Worm (Caenorhabditis elegans): ENCODE results near the gene ZK381.8.

Gene ZK381.8

DNA sequence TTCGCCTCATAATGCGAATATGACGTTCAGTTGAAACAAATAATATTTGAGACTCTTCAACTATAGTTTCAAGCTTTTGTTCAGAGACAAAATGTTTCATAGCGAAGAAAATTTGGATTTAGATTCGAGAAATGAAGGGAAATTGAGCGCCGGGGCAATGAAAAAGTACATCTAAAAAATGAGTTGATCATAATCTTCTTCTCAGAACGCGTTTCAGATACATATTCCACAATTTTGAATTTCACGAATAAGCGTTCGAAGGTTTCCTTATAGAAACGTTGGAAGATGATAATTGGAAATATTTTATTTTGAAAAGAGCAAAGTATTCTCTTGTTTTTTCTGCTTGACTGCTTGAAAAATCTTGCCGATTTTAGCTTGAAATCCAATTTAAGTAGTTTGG is at the start of gene ZK381.8:
Gene ZK381.8 (minus strand): TSS at position 101 of the 400 bp plus-strand sequence.
- TF ChIP-seq unc-62 (GFP tag; optimal IDR thresholded peaks at IDR 0.05): no peak

DNA sequence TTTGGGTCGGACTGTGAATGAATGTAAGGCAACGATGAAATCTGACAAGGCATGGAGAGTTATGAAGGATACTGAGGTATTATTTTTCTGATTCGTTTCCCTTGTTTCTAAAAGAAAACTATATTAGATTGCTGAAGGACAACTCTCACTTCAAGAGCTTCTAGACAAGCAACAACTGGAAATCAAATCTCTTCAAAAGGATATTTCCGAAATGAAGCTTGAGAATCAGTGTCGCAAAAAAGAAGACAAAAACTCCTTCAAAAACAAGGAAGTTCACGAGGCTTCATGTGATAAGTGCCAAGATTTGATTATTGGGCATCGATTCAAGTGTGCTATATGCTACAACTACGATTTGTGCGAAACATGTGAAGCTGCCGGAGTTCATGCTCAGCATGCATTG is 48.5 kb upstream of the ZK381.8 start:
- no peak for TF ChIP-seq unc-62 (GFP tag; optimal IDR thresholded peaks at IDR 0.05)

DNA sequence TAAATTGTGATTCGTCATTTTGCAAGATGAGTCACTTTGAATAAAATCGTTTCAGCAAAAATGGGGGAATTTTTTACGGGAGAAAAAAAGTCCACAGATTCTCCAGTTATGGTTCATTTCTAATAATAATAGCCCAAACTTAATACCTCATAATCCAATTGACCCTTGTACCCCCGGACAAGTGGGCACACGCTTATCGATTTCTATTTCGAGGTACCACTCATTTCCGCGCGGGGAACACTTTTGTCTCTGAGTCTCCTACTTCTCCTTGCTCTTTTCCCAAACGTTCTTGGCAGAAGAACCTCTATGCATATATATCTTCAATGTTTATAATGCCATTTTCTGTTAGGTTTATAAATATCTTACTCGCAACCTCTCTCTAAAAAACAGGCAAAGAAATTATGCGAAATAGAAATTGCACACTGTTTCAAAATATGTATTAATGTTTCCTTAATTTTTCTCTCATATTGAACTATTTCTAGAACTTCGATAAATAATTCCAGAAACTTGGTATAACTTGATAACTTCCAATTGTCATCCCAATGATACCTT is 47.0 kb upstream of the ZK381.8 start, which contains the start of gene gldi-4:
Gene gldi-4 (plus strand): TSS at position 502 of the 552 bp plus-strand sequence.
- TF ChIP-seq unc-62 (GFP tag; optimal IDR thresholded peaks at IDR 0.05): no peak

DNA sequence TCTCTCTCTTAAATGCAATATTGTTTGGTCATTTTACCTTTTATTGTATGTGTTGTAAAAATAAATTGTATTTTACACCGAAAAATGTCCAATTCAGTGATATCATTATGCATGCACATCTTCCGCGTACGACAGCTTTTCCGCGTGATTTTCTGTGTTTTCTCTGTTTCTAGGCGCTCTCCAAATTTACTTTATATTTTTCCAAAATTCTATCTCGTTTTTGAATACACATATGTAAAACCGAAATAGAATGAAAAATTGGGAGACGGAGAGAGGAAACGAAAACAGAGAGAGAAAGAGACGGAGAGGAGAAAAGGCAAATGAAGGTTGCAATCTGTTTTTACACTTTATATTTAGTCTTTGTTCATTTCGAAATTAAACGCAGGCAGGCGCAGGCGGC is 46.3 kb upstream of the ZK381.8 start:
- no peak for TF ChIP-seq unc-62 (GFP tag; optimal IDR thresholded peaks at IDR 0.05)

DNA sequence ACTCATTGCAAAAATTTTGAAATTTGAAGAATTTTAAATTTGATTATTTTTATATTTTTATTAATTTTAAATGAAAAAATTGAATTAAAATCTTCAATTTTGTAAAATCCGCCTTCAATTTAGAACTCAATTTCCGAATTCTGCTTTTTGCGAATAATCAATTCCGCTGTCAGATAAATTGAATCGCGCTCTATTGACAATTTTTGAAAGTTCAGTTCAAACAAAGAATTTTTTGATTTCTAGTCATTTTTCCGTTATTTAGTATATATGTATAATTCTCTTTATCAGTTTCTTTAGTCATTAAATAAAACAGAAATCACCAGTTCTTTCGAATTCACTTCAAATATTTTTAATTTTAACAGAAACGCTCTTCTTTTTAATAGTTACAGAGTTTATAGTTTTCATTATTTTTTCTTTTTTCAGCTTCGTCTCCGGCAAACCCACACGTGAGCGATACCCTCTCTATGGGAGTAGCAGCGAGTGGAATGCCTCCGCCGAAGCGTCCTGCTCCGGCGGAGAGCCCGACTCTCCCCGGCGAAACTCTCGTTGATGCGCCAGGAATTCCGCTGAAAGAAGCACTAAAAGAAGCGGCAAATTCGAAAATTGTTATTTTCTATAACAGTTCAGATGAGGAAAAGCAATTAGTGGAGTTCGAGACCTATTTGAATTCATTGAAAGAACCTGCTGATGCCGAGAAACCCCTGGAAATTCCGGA is 42.7 kb upstream of the ZK381.8 start:
- no peak for TF ChIP-seq unc-62 (GFP tag; optimal IDR thresholded peaks at IDR 0.05)

DNA sequence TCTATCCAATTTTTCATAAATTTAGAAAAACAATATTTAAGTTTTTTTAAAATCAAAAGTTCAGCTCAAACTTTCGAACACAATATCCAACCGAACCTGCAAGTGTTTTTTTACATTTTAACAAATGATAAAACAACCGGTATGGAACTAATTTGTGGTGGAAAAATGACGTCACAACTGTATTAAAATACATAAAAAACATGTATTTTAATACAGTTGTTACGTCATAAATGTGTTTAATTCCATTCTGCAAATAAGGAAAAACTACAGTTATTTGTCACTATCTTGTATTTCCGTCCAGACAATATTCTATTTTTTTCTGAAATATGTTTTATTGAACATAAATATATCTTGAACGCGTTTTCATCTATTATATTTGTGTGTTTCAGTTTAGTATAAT is 42.0 kb upstream of the ZK381.8 start:
- no peak for TF ChIP-seq unc-62 (GFP tag; optimal IDR thresholded peaks at IDR 0.05)

ce11 chrIV:7011728-7012127 is 41.6 kb upstream of the ZK381.8 start, which contains the start of gene trxr-1:
TSS of gene trxr-1 (plus strand) at chrIV:7011954.
- TF ChIP-seq unc-62 (GFP tag; optimal IDR thresholded peaks at IDR 0.05): no peak

- no peak for TF ChIP-seq unc-62 (GFP tag; optimal IDR thresholded peaks at IDR 0.05)
These were observed 40.7 kb upstream of the ZK381.8 start, which contains the start of gene C25A8.1 for ce11 chrIV:7010835-7011234. TSS of gene C25A8.1 (plus strand) at chrIV:7011135.

- TF ChIP-seq unc-62 (GFP tag; optimal IDR thresholded peaks at IDR 0.05): no peak
These were observed 40.0 kb upstream of the ZK381.8 start for ce11 chrIV:7010195-7010594.

ce11 chrIV:7009531-7009930 is 39.4 kb upstream of the ZK381.8 start, which contains the start of gene C25A8.2:
TSS of gene C25A8.2 (plus strand) at chrIV:7009831.
- no peak for TF ChIP-seq unc-62 (GFP tag; optimal IDR thresholded peaks at IDR 0.05)

DNA sequence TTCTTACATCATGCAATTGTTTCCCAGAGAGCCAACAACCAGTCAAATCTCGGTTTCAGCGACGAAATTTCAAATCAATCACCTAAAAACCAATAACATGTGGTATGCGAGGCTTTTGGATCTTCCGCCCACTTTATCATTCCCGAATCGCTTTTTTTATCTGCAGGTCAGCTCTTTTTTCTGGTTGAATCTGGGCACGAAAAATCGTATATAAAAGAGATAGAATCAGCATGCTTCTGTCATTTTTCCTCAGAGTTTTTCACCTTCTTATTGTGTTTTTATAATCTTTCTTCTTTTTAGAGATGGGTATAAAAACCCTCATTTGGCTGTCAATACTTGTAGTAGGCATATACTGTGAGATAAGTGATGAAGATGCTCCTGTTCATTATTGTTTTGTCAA is 33.2 kb upstream of the ZK381.8 start, which contains the start of gene cht-3:
Gene cht-3 (plus strand): TSS at position 301 of the 400 bp plus-strand sequence.
- TF ChIP-seq unc-62 (GFP tag; optimal IDR thresholded peaks at IDR 0.05): no peak

DNA sequence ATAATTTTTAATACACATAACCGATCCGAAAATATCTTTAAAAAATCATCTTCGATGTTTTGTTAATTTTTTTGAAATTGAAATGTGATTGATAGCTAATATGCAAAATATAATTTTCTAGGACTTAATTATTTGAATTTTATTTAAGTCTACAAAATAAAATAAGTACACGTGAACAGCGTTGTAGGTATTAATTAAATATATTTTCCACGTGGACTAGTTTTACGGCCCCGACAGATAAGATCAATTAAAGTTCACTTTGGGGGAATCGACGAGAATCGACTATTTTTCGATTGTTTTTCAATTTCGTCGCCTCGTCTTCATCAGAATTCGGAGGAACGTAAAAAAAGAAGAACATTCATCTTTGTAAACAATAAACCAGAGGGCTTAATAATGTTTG is 29.0 kb upstream of the ZK381.8 start, which contains the start of gene C25A8.5:
Gene C25A8.5 (plus strand): TSS at position 301 of the 400 bp plus-strand sequence.
- TF ChIP-seq unc-62 (GFP tag; optimal IDR thresholded peaks at IDR 0.05): no peak

- no peak for TF ChIP-seq unc-62 (GFP tag; optimal IDR thresholded peaks at IDR 0.05)
These were observed 27.7 kb upstream of the ZK381.8 start for ce11 chrIV:6997918-6998317.

- TF ChIP-seq unc-62 (GFP tag; optimal IDR thresholded peaks at IDR 0.05): no peak
These were observed 20.9 kb upstream of the ZK381.8 start for ce11 chrIV:6991070-6991469.

DNA sequence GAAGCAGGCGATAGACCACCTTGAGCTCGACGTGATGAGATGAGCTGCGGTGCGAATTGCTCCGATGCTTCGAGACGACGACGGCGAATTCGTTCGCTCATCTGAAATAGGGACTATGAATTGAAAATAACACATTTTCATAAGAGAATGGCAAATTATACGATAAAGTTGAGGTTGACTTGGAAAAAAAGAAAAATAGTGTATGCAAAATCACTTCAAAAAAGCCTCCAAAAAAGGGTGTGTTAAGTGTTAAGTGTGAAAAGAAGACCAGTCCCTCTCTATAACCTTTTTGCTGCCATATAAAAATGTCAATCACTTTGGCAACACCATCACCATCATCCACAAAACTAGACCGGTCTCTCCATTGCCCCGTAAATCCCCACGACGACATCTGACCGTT is 16.7 kb upstream of the ZK381.8 start, which contains the start of gene prkl-1:
Gene prkl-1 (minus strand): TSS at position 101 of the 400 bp plus-strand sequence.
- TF ChIP-seq unc-62 (GFP tag; optimal IDR thresholded peaks at IDR 0.05): no peak

- TF ChIP-seq unc-62 (GFP tag; optimal IDR thresholded peaks at IDR 0.05): no peak
These were observed 14.5 kb upstream of the ZK381.8 start for ce11 chrIV:6984449-6985380.
